Fruit fly (Drosophila melanogaster): ENCODE results near the gene Eip63E.
A peak's percentile ranks its signal among the peaks of the same experiment; 100 is the strongest.

Eip63E gene

DNA sequence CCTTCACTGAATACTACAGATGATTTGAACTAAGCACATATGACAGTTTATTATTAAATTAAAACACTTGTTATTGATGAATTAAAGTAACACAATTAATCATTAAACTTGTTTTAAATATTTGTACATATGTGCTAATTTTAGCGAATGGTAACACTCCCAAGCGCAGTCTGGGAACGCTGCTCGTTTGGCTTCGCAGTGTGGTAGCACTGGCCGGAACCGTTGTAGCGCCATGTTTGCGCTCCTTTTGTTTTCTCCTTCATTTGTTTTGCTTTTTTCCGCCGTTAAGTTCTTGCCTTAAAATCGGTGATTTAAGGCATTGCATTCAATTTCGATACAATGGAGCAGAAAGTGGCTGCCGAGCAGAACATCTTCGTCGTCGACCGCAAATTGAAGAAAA lies 49.4 kb upstream of the Eip63E start, which contains the start of gene CycJ:
Gene CycJ (plus strand): TSS at position 229 of the 400 bp plus-strand sequence.
- TF ChIP-seq Eip78C (GFP tag), result peak; percentile 18
- TF ChIP-seq CG6163 (GFP tag; IDR thresholded peaks at IDR 0.05), result no peak

DNA sequence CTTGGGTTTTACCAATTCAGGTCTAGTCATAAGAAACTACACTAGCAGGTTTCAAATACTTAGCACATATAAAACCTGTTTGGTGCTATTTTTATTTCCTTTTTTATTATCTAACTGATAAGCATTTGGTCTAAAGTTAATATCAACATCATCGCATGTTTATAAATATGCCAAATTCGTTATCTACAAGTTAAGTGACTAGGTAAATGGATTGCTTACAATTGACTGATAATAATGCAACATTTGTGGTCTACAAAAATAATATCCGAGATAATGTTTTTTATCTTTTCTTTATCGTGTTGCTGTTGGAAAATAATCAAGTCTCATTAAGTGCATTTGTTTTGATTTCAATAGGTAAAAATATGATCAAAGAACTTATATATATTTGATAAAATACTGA lies 45.8 kb upstream of the Eip63E start:
- TF ChIP-seq vri (GFP tag; optimal IDR thresholded peaks at IDR 0.05), result peak; percentile 56
- no peak for TF ChIP-seq pdm3 (GFP tag; optimal IDR thresholded peaks at IDR 0.05)
- TF ChIP-seq dac (GFP tag; optimal IDR thresholded peaks at IDR 0.05), result no peak
- TF ChIP-seq cyc (GFP tag; optimal IDR thresholded peaks at IDR 0.05), result no peak
- TF ChIP-seq Eip93F (GFP tag; optimal IDR thresholded peaks at IDR 0.05), result peak; percentile 3

DNA sequence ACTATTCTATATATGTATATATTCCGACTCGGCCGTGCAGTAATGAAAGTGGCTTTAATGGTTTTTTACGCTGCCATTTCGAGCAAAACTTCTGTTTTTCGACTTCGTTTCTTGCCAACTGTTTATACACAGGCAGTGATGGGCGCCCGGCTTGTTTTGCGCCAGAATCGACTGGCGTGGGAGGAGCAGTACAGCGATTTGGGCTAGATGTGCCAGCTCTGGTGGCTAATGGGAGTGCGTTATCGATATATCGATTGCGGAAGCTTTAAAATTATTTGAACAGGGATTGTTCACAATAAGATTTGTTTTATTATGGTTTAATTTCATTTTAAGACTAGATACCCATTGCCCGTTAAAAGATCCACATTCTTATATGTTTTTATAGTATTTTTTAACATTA lies 44.4 kb upstream of the Eip63E start, which contains the start of gene CG14971:
Gene CG14971 (minus strand): TSS at position 136 of the 400 bp plus-strand sequence.
- TF ChIP-seq Sox14 (GFP tag; optimal IDR thresholded peaks at IDR 0.05), result peak; percentile 58
- TF ChIP-seq Eip78C (GFP tag), result peak; percentile 60
- TF ChIP-seq CG3032 (tag; optimal IDR thresholded peaks at IDR 0.05), result peak; percentile 41
- TF ChIP-seq eg (GFP tag; IDR thresholded peaks at IDR 0.05), result no peak
- TF ChIP-seq lz (GFP tag; optimal IDR thresholded peaks at IDR 0.05), result peak; percentile 40
- TF ChIP-seq CG32006 (GFP tag; optimal IDR thresholded peaks at IDR 0.05), result no peak
- peak; percentile 31 for TF ChIP-seq CG31627 (GFP tag; optimal IDR thresholded peaks at IDR 0.05)
- TF ChIP-seq Sox102F (GFP tag; optimal IDR thresholded peaks at IDR 0.05), result peak; percentile 7
- peak; percentile 38 for TF ChIP-seq vri (GFP tag; optimal IDR thresholded peaks at IDR 0.05)
- peak; percentile 41 for TF ChIP-seq esn (GFP tag; optimal IDR thresholded peaks at IDR 0.05)
- peak; percentile 3 for TF ChIP-seq topi (GFP tag; optimal IDR thresholded peaks at IDR 0.05)
- TF ChIP-seq salr (GFP tag; optimal IDR thresholded peaks at IDR 0.05), result no peak
- TF ChIP-seq cyc (GFP tag; optimal IDR thresholded peaks at IDR 0.05), result peak; percentile 27
- TF ChIP-seq fkh (GFP tag; optimal IDR thresholded peaks at IDR 0.05), result peak; percentile 97
- no peak for TF ChIP-seq CG1621 (tag; optimal IDR thresholded peaks at IDR 0.05)
- TF ChIP-seq CG16779 (tag; optimal IDR thresholded peaks at IDR 0.05), result no peak

DNA sequence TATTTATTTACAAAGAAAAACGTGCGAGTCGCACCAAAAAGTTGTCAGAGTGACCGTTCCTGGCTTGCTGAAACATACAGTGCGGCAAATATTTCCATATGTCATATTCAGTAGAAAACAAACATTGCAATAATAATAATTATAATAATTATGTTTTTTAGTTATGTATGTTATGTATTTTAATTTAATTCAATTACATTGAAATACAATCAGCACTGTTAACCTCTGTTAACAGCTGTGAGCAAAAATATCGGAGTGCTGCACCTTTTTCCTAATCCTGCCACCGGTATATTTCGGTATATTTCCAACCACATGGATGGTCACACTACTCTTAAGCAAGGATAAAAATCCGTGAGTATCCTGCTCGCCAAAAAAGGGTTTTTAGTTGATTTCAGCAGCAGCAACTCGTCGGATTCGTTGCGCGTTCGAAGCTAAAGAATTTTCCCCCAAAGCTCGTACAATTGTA lies 43.5 kb upstream of the Eip63E start, which contains the start of the genes CG32267 and CG42324:
Gene CG32267 (minus strand): TSS at position 51 of the 466 bp plus-strand sequence.
Gene CG42324 (plus strand): TSS at position 385 of the 466 bp plus-strand sequence.
- TF ChIP-seq CG11762 (GFP tag; optimal IDR thresholded peaks at IDR 0.05; ENCODE audit: insufficient read depth) (no peak), lz (GFP tag; optimal IDR thresholded peaks at IDR 0.05) (no peak), Eip78C (GFP tag) (peak; percentile 29), Hr38 (GFP tag; optimal IDR thresholded peaks at IDR 0.05) (no peak), cyc (GFP tag; optimal IDR thresholded peaks at IDR 0.05) (no peak), Hr39 (GFP tag; optimal IDR thresholded peaks at IDR 0.05) (no peak), fd59A (GFP tag; optimal IDR thresholded peaks at IDR 0.05) (no peak), fkh (GFP tag; optimal IDR thresholded peaks at IDR 0.05) (peak; percentile 28), CG4318 (GFP tag; optimal IDR thresholded peaks at IDR 0.05) (no peak)

DNA sequence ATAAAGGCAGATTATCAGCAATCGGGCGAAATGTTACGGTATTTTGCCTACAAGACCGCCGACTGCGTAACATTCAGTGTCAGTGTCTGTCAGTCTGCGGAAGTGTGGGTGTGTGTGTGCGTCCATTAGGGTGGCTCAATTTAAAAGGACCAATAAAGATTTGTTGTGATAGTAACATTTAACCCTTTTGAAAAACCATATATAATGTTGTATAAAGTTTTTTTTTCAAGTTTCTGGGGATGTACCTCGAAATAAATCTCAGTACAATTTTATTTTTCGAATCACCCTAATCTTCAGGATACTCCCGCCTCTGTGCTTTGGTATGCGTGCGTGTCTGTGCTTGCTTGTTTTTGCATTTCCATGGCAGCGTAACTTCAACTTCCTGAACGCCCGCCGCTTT lies 42.8 kb upstream of the Eip63E start:
- TF ChIP-seq CG31627 (GFP tag; optimal IDR thresholded peaks at IDR 0.05), result peak; percentile 41
- TF ChIP-seq Sox14 (GFP tag; optimal IDR thresholded peaks at IDR 0.05), result peak; percentile 39
- peak; percentile 35 for TF ChIP-seq CG10631 (GFP tag; optimal IDR thresholded peaks at IDR 0.05)
- peak; percentile 37 for TF ChIP-seq Hr4 (GFP tag; optimal IDR thresholded peaks at IDR 0.05)
- TF ChIP-seq lz (GFP tag; optimal IDR thresholded peaks at IDR 0.05), result peak; percentile 30
- no peak for TF ChIP-seq CG11902 (GFP tag; optimal IDR thresholded peaks at IDR 0.05)
- TF ChIP-seq Met (GFP tag; optimal IDR thresholded peaks at IDR 0.05), result peak; percentile 67
- TF ChIP-seq Smox (GFP tag; optimal IDR thresholded peaks at IDR 0.05), result peak; percentile 33
- no peak for TF ChIP-seq OdsH (GFP tag; optimal IDR thresholded peaks at IDR 0.05)
- TF ChIP-seq CG1621 (tag; optimal IDR thresholded peaks at IDR 0.05), result peak; percentile 48
- peak; percentile 15 for TF ChIP-seq CG34406 (GFP tag; optimal IDR thresholded peaks at IDR 0.05)
- peak; percentile 42 for TF ChIP-seq Eip75B (GFP tag; optimal IDR thresholded peaks at IDR 0.05)
- peak; percentile 40 for TF ChIP-seq CG7368 (GFP tag; optimal IDR thresholded peaks at IDR 0.05)
- TF ChIP-seq fd59A (GFP tag; optimal IDR thresholded peaks at IDR 0.05), result peak; percentile 43
- TF ChIP-seq Lpt (GFP tag; optimal IDR thresholded peaks at IDR 0.05), result no peak
- 0 out of 2 replicates have a peak, but pooled peaks have one; percentile 16 for TF ChIP-seq Gug (GFP tag; IDR thresholded peaks at IDR 0.05)
- TF ChIP-seq CG8319 (GFP tag; optimal IDR thresholded peaks at IDR 0.05), result no peak
- no peak for TF ChIP-seq fd85E (GFP tag; optimal IDR thresholded peaks at IDR 0.05)
- no peak for TF ChIP-seq Blimp-1 (GFP tag; optimal IDR thresholded peaks at IDR 0.05)
- TF ChIP-seq Ets96B (tag; optimal IDR thresholded peaks at IDR 0.05), result peak; percentile 65
- no peak for TF ChIP-seq CG4318 (GFP tag; optimal IDR thresholded peaks at IDR 0.05)
- TF ChIP-seq CG6163 (GFP tag; IDR thresholded peaks at IDR 0.05), result peak; percentile 72
- TF ChIP-seq spab (GFP tag; optimal IDR thresholded peaks at IDR 0.05), result peak; percentile 58
- no peak for TF ChIP-seq CG6854 (GFP tag; optimal IDR thresholded peaks at IDR 0.05)
- no peak for TF ChIP-seq Sox15 (GFP tag; optimal IDR thresholded peaks at IDR 0.05)
- peak; percentile 27 for TF ChIP-seq vri (GFP tag; optimal IDR thresholded peaks at IDR 0.05)

All from whole organism, prepupa.